Worm (Caenorhabditis elegans) whole organism, mixed stage, embryonic: Measurements from ENCODE around the gene odr-10.
A peak's percentile ranks its signal among the peaks of the same experiment; 100 is the strongest.

Source experiments
- M03D4.4 ChIP-seq: sonication (generic microtip); optimal IDR thresholded peaks from 2 replicates; lab custom pipeline; 2017; ENCODE audit warnings: mild to moderate bottlenecking, missing genetic modification characterization, missing compliant biosample characterization
- bed-3 ChIP-seq: fragments of 200-800 bp; sonication (Bioruptor generic); optimal IDR thresholded peaks from 3 replicates; lab custom pipeline; 2018; ENCODE audit warnings: mild to moderate bottlenecking, missing genetic modification characterization, moderate library complexity, missing compliant biosample characterization
- ces-1 ChIP-seq: fragments of 150-350 bp; optimal IDR thresholded peaks from 2 replicates; lab custom pipeline; 2014; ENCODE audit warnings: missing biosample characterization, missing genetic modification reagents, missing genetic modification characterization
- cnd-1 ChIP-seq: fragments of 200-800 bp; sonication (Bioruptor generic); optimal IDR thresholded peaks from 2 replicates; lab custom pipeline; 2018; ENCODE audit warnings: mild to moderate bottlenecking, missing genetic modification characterization, missing compliant biosample characterization
- drap-1 ChIP-seq: fragments of 200-800 bp; sonication (Bioruptor generic); optimal IDR thresholded peaks from 3 replicates; lab custom pipeline; 2018; ENCODE audit warnings: mild to moderate bottlenecking, missing genetic modification characterization, missing compliant biosample characterization
- elt-1 ChIP-seq: sonication (generic microtip); optimal IDR thresholded peaks from 2 replicates; lab custom pipeline; 2017; ENCODE audit warnings: missing genetic modification characterization, mild to moderate bottlenecking, missing compliant biosample characterization, antibody characterized with exemption, moderate library complexity, borderline replicate concordance; ENCODE audit not compliant: insufficient read depth
- elt-3 ChIP-seq: fragments of 150-350 bp; optimal IDR thresholded peaks from 2 replicates; lab custom pipeline; 2014; ENCODE audit warnings: missing biosample characterization, missing genetic modification characterization
- flh-1 ChIP-seq: fragments of 200-800 bp; sonication (Bioruptor generic); optimal IDR thresholded peaks from 2 replicates; lab custom pipeline; 2018; ENCODE audit warnings: mild to moderate bottlenecking, missing genetic modification characterization, moderate library complexity, missing compliant biosample characterization
- ham-2 ChIP-seq: fragments of 200-800 bp; sonication (Bioruptor generic); optimal IDR thresholded peaks from 2 replicates; lab custom pipeline; 2018; ENCODE audit warnings: mild to moderate bottlenecking, missing genetic modification characterization, missing compliant biosample characterization
- hlh-1 ChIP-seq: fragments of 150-350 bp; optimal IDR thresholded peaks from 2 replicates; lab custom pipeline; 2014; ENCODE audit warnings: missing biosample characterization, missing genetic modification reagents, missing genetic modification characterization
- lin-13 ChIP-seq: fragments of 150-350 bp; optimal IDR thresholded peaks from 2 replicates; lab custom pipeline; 2014; ENCODE audit warnings: missing biosample characterization, missing genetic modification characterization
- lin-32 ChIP-seq: fragments of 200-800 bp; sonication (Bioruptor generic); optimal IDR thresholded peaks from 2 replicates; lab custom pipeline; 2018; ENCODE audit warnings: mild to moderate bottlenecking, missing genetic modification characterization, missing compliant biosample characterization
- lsy-2 ChIP-seq: fragments of 150-350 bp; optimal IDR thresholded peaks from 2 replicates; lab custom pipeline; 2014; ENCODE audit warnings: missing biosample characterization, missing genetic modification characterization
- mab-5 ChIP-seq: fragments of 150-350 bp; optimal IDR thresholded peaks from 2 replicates; lab custom pipeline; 2014; ENCODE audit warnings: missing biosample characterization, missing genetic modification characterization
- mep-1 ChIP-seq: fragments of 150-350 bp; optimal IDR thresholded peaks from 2 replicates; lab custom pipeline; 2017; ENCODE audit warnings: missing biosample characterization, missing genetic modification reagents, missing genetic modification characterization, inconsistent platforms
- mls-2 ChIP-seq: sonication (generic microtip); optimal IDR thresholded peaks from 2 replicates; lab custom pipeline; 2016; ENCODE audit warnings: mild to moderate bottlenecking, missing genetic modification characterization, moderate library complexity, missing compliant biosample characterization
- nhr-12 ChIP-seq: fragments of 150-350 bp; optimal IDR thresholded peaks from 2 replicates; lab custom pipeline; 2014; ENCODE audit warnings: missing biosample characterization, missing genetic modification characterization
- nhr-2 ChIP-seq: fragments of 150-350 bp; optimal IDR thresholded peaks from 2 replicates; lab custom pipeline; 2014; ENCODE audit warnings: missing biosample characterization, missing genetic modification characterization
- nhr-28 ChIP-seq: fragments of 150-350 bp; optimal IDR thresholded peaks from 2 replicates; lab custom pipeline; 2014; ENCODE audit warnings: missing biosample characterization, missing genetic modification characterization
- nhr-76 ChIP-seq: sonication (generic microtip); optimal IDR thresholded peaks from 2 replicates; lab custom pipeline; 2017; ENCODE audit warnings: missing biosample characterization, missing genetic modification characterization
- sem-2 ChIP-seq: fragments of 200-800 bp; sonication (Bioruptor generic); optimal IDR thresholded peaks from 2 replicates; lab custom pipeline; 2018; ENCODE audit warnings: mild to moderate bottlenecking, missing genetic modification characterization, missing compliant biosample characterization
- sptf-1 ChIP-seq: sonication (generic microtip); optimal IDR thresholded peaks from 2 replicates; lab custom pipeline; 2017; ENCODE audit warnings: mild to moderate bottlenecking, missing genetic modification characterization, moderate library complexity, missing compliant biosample characterization
- tbx-8 ChIP-seq: fragments of 200-800 bp; sonication (Bioruptor generic); optimal IDR thresholded peaks from 2 replicates; lab custom pipeline; 2018; ENCODE audit warnings: mild to moderate bottlenecking, missing genetic modification characterization, moderate library complexity, missing compliant biosample characterization
- unc-120 ChIP-seq: sonication (generic microtip); optimal IDR thresholded peaks from 2 replicates; lab custom pipeline; 2017; ENCODE audit warnings: missing genetic modification characterization, missing compliant biosample characterization; ENCODE audit not compliant: poor library complexity, severe bottlenecking
- unc-39 ChIP-seq: fragments of 150-350 bp; optimal IDR thresholded peaks from 2 replicates; lab custom pipeline; 2014; ENCODE audit warnings: missing biosample characterization, missing genetic modification characterization
- unc-62 ChIP-seq: fragments of 150-350 bp; optimal IDR thresholded peaks from 2 replicates; lab custom pipeline; 2014; ENCODE audit warnings: missing biosample characterization, missing genetic modification reagents, missing genetic modification characterization
- zip-8 ChIP-seq: fragments of 150-350 bp; optimal IDR thresholded peaks from 2 replicates; lab custom pipeline; 2014; ENCODE audit warnings: missing biosample characterization, missing genetic modification characterization
- ztf-11 ChIP-seq: fragments of 150-350 bp; optimal IDR thresholded peaks from 2 replicates; lab custom pipeline; 2014; ENCODE audit warnings: missing biosample characterization, missing genetic modification characterization

odr-10 gene

ce11 chrX:6902958-6903357 lies 37.2 kb upstream of the odr-10 start (continued):
- no peak for TF ChIP-seq zip-8 (tag; lab: Kevin White, UChicago)
- no peak for TF ChIP-seq nhr-12
- no peak for TF ChIP-seq nhr-76
- TF ChIP-seq sptf-1 (tag; lab: Kevin White, UChicago), result peak; percentile 87
- TF ChIP-seq mab-5 (tag; lab: Kevin White, UChicago), result no peak
- TF ChIP-seq unc-62 (GFP tag; lab: Kevin White, UChicago), result peak; percentile 20
- TF ChIP-seq, all 35 proteins: peak for 16

ce11 chrX:6901078-6901477 lies 35.3 kb upstream of the odr-10 start, which contains the start of gene pes-23:
Gene pes-23 (plus strand): TSS chrX:6901378.
- no peak for TF ChIP-seq sptf-1 (tag; lab: Kevin White, UChicago)
- no peak for TF ChIP-seq ham-2 (GFP tag; lab: Kevin White, UChicago)
- TF ChIP-seq unc-62 (GFP tag; lab: Kevin White, UChicago), result no peak
- no peak for TF ChIP-seq mab-5 (tag; lab: Kevin White, UChicago)
- TF ChIP-seq hlh-1, result no peak
- TF ChIP-seq mls-2 (tag; lab: Kevin White, UChicago), result no peak
- no peak for TF ChIP-seq lsy-2
- no peak for TF ChIP-seq lin-32 (GFP tag; lab: Kevin White, UChicago)
- no peak for TF ChIP-seq lin-13 (tag; lab: Kevin White, UChicago)
- no peak for TF ChIP-seq flh-1 (GFP tag; lab: Kevin White, UChicago)
- TF ChIP-seq nhr-76, result no peak
- TF ChIP-seq bed-3, result no peak
- no peak for TF ChIP-seq drap-1
- TF ChIP-seq nhr-12, result no peak
- TF ChIP-seq nhr-2, result no peak
- TF ChIP-seq unc-39 (tag; lab: Kevin White, UChicago), result no peak
- no peak for TF ChIP-seq cnd-1 (tag; lab: Kevin White, UChicago)
- no peak for TF ChIP-seq tbx-8 (GFP tag; lab: Kevin White, UChicago)
- no peak for TF ChIP-seq M03D4.4
- TF ChIP-seq elt-3 (tag; lab: Kevin White, UChicago), result no peak

ce11 chrX:6899848-6900247 lies 34.1 kb upstream of the odr-10 start, which contains the start of gene F14B8.4:
Gene F14B8.4 (minus strand): TSS chrX:6899948.
- no peak for TF ChIP-seq elt-1 (tag; lab: Kevin White, UChicago)
- TF ChIP-seq ztf-11 (tag; lab: Kevin White, UChicago), result no peak
- TF ChIP-seq sptf-1 (tag; lab: Kevin White, UChicago), result no peak
- no peak for TF ChIP-seq elt-3 (tag; lab: Kevin White, UChicago)

- TF ChIP-seq unc-120 (tag; lab: Kevin White, UChicago) (peak; percentile 56), unc-39 (tag; lab: Kevin White, UChicago) (no peak), unc-62 (GFP tag; lab: Kevin White, UChicago) (peak; percentile 95), mab-5 (tag; lab: Kevin White, UChicago) (peak; percentile 43)
Observed at ce11 chrX:6894104-6894503, 28.4 kb upstream of the odr-10 start.

ce11 chrX:6893074-6893473 lies 27.3 kb upstream of the odr-10 start:
- no peak for TF ChIP-seq mep-1 (tag; lab: Kevin White, UChicago)
- peak; percentile 83 for TF ChIP-seq ces-1 (GFP tag; lab: Kevin White, UChicago)

ce11 chrX:6889374-6889773 lies 23.6 kb upstream of the odr-10 start, which contains the start of gene unc-6:
Gene unc-6 (plus strand): TSS chrX:6889674.
- no peak for TF ChIP-seq nhr-28

- peak; percentile 71 for TF ChIP-seq nhr-2
- TF ChIP-seq sem-2 (GFP tag; lab: Kevin White, UChicago), result no peak
Observed at ce11 chrX:6888208-6888607, 22.5 kb upstream of the odr-10 start.
